Fruit fly (Drosophila melanogaster) ovary, adult (tissue): ENCODE results near the gene Dpm2.

Source experiments
- CG17801 ChIP-seq: fragments of 200-800 bp; optimal IDR thresholded peaks from 2 replicates; lab custom pipeline; 2019; ENCODE audit warnings: missing biosample characterization, mild to moderate bottlenecking, missing genetic modification characterization, moderate library complexity; ENCODE audit not compliant: partially characterized antibody

Gene Dpm2

dm6 chr3L:3353297-3353696 lies 33.9 kb downstream of the Dpm2 start:
- no peak for TF ChIP-seq CG17801

dm6 chr3L:3369256-3369655 lies 49.9 kb downstream of the Dpm2 start, which contains the start of gene Drs:
TSS of gene Drs (plus strand) at chr3L:3369556.
- no peak for TF ChIP-seq CG17801
